Worm (Caenorhabditis elegans): Measurements from ENCODE around the gene B0280.7.

The B0280.7 gene

ce11 chrIII:7150162-7150561, 38.5 kb upstream of the B0280.7 start:
- TF ChIP-seq F13C5.2 (tag; optimal IDR thresholded peaks at IDR 0.05) = no peak

DNA sequence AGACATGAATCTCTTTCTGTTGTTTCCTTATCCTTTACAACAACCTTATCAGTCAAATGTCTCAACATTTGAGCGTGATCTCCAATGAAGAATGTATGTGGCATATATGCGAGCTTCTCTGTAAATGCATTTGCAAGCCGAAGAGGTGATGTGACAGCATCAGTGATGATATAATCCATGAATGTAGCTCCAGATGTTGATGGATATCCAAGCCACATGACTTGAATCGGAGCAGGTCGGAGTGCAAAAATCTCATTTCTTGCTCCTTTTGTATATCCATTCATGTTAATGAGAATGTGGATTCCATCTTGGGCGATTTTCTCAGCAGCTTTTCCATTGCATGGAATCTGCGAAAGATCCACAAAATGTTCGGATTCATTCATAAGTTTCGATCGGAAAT, 36.5 kb upstream of the B0280.7 start:
- TF ChIP-seq ceh-13 (GFP tag; optimal IDR thresholded peaks at IDR 0.05) = no peak
- TF ChIP-seq flt-1 (GFP tag; IDR thresholded peaks at IDR 0.05) = no peak
- TF ChIP-seq hmbx-1 (tag; optimal IDR thresholded peaks at IDR 0.05) = no peak
- no peak for TF ChIP-seq sea-1 (GFP tag; conservative IDR thresholded peaks at IDR 0.05)
- TF ChIP-seq tra-4 (tag; optimal IDR thresholded peaks at IDR 0.05) = no peak
- TF ChIP-seq ceh-36 (tag; optimal IDR thresholded peaks at IDR 0.05) = no peak
- no peak for TF ChIP-seq scrt-1 (GFP tag; IDR thresholded peaks at IDR 0.05)
- TF ChIP-seq tbx-37 (GFP tag; conservative IDR thresholded peaks at IDR 0.05) = no peak
- TF ChIP-seq hnd-1 (tag; optimal IDR thresholded peaks at IDR 0.05) = no peak
- TF ChIP-seq F13C5.2 (tag; optimal IDR thresholded peaks at IDR 0.05) = no peak
- TF ChIP-seq hmg-4 (GFP tag; optimal IDR thresholded peaks at IDR 0.05) = no peak
- TF ChIP-seq pes-1 (GFP tag; IDR thresholded peaks at IDR 0.05) = no peak

ce11 chrIII:7146341-7146740, 34.6 kb upstream of the B0280.7 start:
- no peak for TF ChIP-seq tra-4 (tag; optimal IDR thresholded peaks at IDR 0.05)
- no peak for TF ChIP-seq ceh-36 (tag; optimal IDR thresholded peaks at IDR 0.05)
- no peak for TF ChIP-seq B0310.2 (tag; optimal IDR thresholded peaks at IDR 0.05)
- TF ChIP-seq aly-1 (tag; optimal IDR thresholded peaks at IDR 0.05) = no peak
- no peak for TF ChIP-seq pes-1 (GFP tag; IDR thresholded peaks at IDR 0.05)

DNA sequence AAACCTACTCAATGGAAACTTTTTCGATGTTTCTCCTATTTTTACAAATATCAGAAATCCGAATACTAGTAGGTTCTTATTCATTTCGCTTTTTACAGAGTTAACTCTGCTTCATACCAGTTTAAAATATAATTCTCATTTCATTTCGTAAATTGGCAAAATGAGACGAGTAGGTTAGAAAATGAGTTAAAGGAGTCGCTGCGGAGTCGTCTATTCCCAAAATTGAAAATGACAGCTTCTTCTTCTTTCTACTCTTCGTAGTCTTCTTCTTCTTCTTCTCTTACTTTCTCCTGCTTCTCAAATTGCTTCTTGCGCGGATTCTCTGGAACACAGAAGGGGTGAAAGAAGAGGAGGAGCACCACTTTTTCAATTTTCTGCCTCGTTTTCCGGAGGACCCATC, 33.1 kb upstream of the B0280.7 start, which contains the start of gene glr-2:
Gene glr-2, minus strand, starts transcription at position 211 of the 400 bp plus-strand sequence.
- TF ChIP-seq sea-1 (GFP tag; conservative IDR thresholded peaks at IDR 0.05) = no peak
- no peak for TF ChIP-seq pes-1 (GFP tag; IDR thresholded peaks at IDR 0.05)
- TF ChIP-seq ets-7 (tag; optimal IDR thresholded peaks at IDR 0.05) = no peak
- no peak for TF ChIP-seq hmbx-1 (tag; optimal IDR thresholded peaks at IDR 0.05)
- TF ChIP-seq scrt-1 (GFP tag; IDR thresholded peaks at IDR 0.05) = no peak
- TF ChIP-seq hnd-1 (tag; optimal IDR thresholded peaks at IDR 0.05) = no peak
- TF ChIP-seq B0310.2 (tag; optimal IDR thresholded peaks at IDR 0.05) = no peak
- TF ChIP-seq F13C5.2 (tag; optimal IDR thresholded peaks at IDR 0.05) = no peak
- TF ChIP-seq ceh-13 (GFP tag; optimal IDR thresholded peaks at IDR 0.05) = no peak
- no peak for TF ChIP-seq tra-4 (tag; optimal IDR thresholded peaks at IDR 0.05)
- no peak for TF ChIP-seq tbx-11 (GFP tag; IDR thresholded peaks at IDR 0.05)
- no peak for TF ChIP-seq aly-1 (tag; optimal IDR thresholded peaks at IDR 0.05)
- no peak for TF ChIP-seq ceh-36 (tag; optimal IDR thresholded peaks at IDR 0.05)
- no peak for TF ChIP-seq flt-1 (GFP tag; IDR thresholded peaks at IDR 0.05)
- TF ChIP-seq hmg-4 (GFP tag; optimal IDR thresholded peaks at IDR 0.05) = no peak
- no peak for TF ChIP-seq tbx-37 (GFP tag; conservative IDR thresholded peaks at IDR 0.05)
- no peak for TF ChIP-seq ama-1 (optimal IDR thresholded peaks at IDR 0.05)

DNA sequence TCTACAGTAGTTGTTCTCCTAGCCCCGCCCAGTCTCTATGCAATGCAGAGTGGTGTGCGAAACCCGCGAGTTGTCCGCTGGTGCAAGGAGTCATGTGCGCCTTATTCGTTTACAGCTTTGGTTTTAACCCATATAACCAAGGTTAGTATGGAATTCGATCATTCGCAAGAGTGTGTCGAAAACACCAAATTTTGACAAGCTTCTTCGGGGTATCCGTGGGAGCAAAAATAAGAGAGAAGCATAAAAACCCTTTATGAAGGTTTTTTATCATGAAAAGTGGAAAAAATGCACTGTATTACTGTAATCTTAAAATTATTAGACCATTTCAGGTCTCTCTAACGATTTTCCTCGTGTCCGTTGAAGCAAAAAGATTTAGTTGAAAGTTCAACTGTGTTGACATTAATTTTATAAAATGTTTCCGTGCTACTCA, 30.5 kb upstream of the B0280.7 start:
- no peak for TF ChIP-seq ets-7 (tag; optimal IDR thresholded peaks at IDR 0.05)
- no peak for TF ChIP-seq F13C5.2 (tag; optimal IDR thresholded peaks at IDR 0.05)
- no peak for TF ChIP-seq hmg-4 (GFP tag; optimal IDR thresholded peaks at IDR 0.05)
- no peak for TF ChIP-seq B0310.2 (tag; optimal IDR thresholded peaks at IDR 0.05)
- TF ChIP-seq flt-1 (GFP tag; IDR thresholded peaks at IDR 0.05) = no peak
- TF ChIP-seq tbx-37 (GFP tag; conservative IDR thresholded peaks at IDR 0.05) = no peak
- no peak for TF ChIP-seq ceh-36 (tag; optimal IDR thresholded peaks at IDR 0.05)
- TF ChIP-seq pes-1 (GFP tag; IDR thresholded peaks at IDR 0.05) = peak; percentile 53; the same call in 1 of the 2 replicates
- no peak for TF ChIP-seq tbx-11 (GFP tag; IDR thresholded peaks at IDR 0.05)
- TF ChIP-seq ama-1 (optimal IDR thresholded peaks at IDR 0.05) = peak; percentile 90

DNA sequence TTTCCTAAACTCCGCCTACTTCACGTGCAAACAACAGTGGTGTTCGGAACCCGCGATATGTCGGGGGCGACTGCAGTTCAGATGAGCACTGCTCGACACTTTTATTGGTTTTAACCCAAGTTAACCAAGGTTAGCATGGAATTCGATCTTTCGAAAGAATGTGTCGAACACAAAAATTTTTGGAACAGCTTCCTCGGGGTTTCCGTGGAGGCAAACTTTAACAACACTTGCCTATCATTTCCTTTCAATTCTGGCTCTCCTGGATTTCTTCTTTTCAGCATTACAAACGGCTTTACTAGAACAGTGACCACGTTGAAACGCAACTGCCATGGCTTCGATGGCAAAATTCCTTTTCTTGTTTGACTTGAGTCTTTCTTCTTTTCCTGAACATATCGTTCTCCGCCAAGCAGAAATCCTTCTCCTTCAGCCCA, 29.6 kb upstream of the B0280.7 start:
- no peak for TF ChIP-seq ets-7 (tag; optimal IDR thresholded peaks at IDR 0.05)
- TF ChIP-seq scrt-1 (GFP tag; IDR thresholded peaks at IDR 0.05) = no peak
- peak; percentile 8 for TF ChIP-seq hmg-4 (GFP tag; optimal IDR thresholded peaks at IDR 0.05)
- peak; percentile 94 for TF ChIP-seq ama-1 (optimal IDR thresholded peaks at IDR 0.05)
- no peak for TF ChIP-seq tbx-11 (GFP tag; IDR thresholded peaks at IDR 0.05)
- no peak for TF ChIP-seq pes-1 (GFP tag; IDR thresholded peaks at IDR 0.05)
- TF ChIP-seq sea-1 (GFP tag; conservative IDR thresholded peaks at IDR 0.05) = no peak
- TF ChIP-seq tbx-37 (GFP tag; conservative IDR thresholded peaks at IDR 0.05) = no peak

DNA sequence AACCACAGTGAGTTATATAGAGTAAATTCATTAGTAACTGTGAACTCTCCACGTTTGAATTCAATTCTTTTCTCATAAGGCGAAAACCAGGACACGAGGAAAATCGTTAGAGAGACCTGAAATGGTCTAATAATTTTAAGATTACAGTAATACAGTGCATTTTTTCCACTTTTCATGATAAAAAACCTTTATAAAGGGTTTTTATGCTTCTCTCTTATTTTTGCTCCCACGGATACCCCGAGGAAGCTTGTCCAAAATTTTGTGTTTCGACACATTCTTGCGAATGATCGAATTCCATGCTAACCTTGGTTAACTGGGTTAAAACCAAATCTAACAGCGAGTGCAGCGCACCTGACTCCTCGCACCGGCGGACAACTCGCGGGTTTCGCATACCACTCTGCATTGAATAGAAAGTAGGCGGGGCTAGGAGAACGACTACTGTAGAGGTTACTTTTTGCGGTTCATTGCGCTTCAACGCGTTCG, 28.6 kb upstream of the B0280.7 start:
- peak; percentile 76 for TF ChIP-seq ama-1 (optimal IDR thresholded peaks at IDR 0.05)
- TF ChIP-seq F13C5.2 (tag; optimal IDR thresholded peaks at IDR 0.05) = no peak
- TF ChIP-seq scrt-1 (GFP tag; IDR thresholded peaks at IDR 0.05) = no peak
- no peak for TF ChIP-seq tra-4 (tag; optimal IDR thresholded peaks at IDR 0.05)
- no peak for TF ChIP-seq sea-1 (GFP tag; conservative IDR thresholded peaks at IDR 0.05)

DNA sequence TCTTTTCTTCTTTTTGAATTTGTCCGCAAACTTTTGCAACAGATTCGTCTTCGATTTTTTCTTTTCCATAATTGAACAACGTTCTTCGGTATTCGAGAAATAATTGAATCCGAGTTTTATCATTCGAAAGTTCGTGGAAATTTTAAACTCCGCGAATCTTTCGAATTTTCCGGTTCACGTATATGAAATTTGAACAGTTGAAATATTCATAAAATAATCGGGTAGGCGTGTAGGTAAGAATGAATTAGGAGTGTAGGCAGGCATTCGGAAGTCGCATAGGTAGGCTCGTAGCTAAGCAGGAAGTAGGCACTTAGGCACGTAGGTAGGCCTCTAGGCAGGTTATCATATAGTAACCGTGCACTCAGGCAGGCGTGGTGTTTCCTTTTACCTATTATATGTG, 26.5 kb upstream of the B0280.7 start, which contains the start of gene B0280.11:
Gene B0280.11, minus strand, starts transcription at position 101 of the 400 bp plus-strand sequence.
- TF ChIP-seq B0310.2 (tag; optimal IDR thresholded peaks at IDR 0.05) = no peak
- TF ChIP-seq pes-1 (GFP tag; IDR thresholded peaks at IDR 0.05) = no peak
- no peak for TF ChIP-seq tbx-11 (GFP tag; IDR thresholded peaks at IDR 0.05)
- TF ChIP-seq sea-1 (GFP tag; conservative IDR thresholded peaks at IDR 0.05) = no peak
- TF ChIP-seq flt-1 (GFP tag; IDR thresholded peaks at IDR 0.05) = no peak
- no peak for TF ChIP-seq aly-1 (tag; optimal IDR thresholded peaks at IDR 0.05)
- no peak for TF ChIP-seq hmbx-1 (tag; optimal IDR thresholded peaks at IDR 0.05)
- TF ChIP-seq tbx-37 (GFP tag; conservative IDR thresholded peaks at IDR 0.05) = no peak
- TF ChIP-seq tra-4 (tag; optimal IDR thresholded peaks at IDR 0.05) = no peak
- TF ChIP-seq ama-1 (optimal IDR thresholded peaks at IDR 0.05) = no peak
- TF ChIP-seq hnd-1 (tag; optimal IDR thresholded peaks at IDR 0.05) = no peak
- TF ChIP-seq F13C5.2 (tag; optimal IDR thresholded peaks at IDR 0.05) = no peak
- no peak for TF ChIP-seq scrt-1 (GFP tag; IDR thresholded peaks at IDR 0.05)
- no peak for TF ChIP-seq ceh-13 (GFP tag; optimal IDR thresholded peaks at IDR 0.05)
- TF ChIP-seq ceh-36 (tag; optimal IDR thresholded peaks at IDR 0.05) = no peak
- TF ChIP-seq ets-7 (tag; optimal IDR thresholded peaks at IDR 0.05) = no peak
- no peak for TF ChIP-seq hmg-4 (GFP tag; optimal IDR thresholded peaks at IDR 0.05)
